Worm (Caenorhabditis elegans): ENCODE measurements around the gene B0416.5.
A peak's percentile ranks its signal among the peaks of the same experiment; 100 is the strongest.

Gene B0416.5

DNA sequence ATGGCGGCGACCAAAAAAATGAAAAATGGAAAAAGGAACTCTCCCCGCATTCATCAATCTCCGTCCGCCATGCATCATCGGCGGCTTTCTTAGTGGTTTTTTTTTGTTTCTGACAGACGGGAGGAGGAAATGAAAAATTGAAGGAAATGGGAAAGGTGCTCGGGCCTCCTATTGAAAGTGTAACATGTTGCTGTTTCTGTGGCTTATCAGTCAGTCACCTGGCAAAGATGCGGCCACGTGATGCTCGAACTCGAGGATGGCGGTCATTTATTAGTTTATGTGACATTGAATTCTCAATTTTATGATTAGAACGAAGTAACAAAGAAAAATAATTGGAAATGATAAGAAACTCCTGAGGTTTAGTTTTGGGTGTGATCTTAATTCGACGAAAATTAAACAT, 6.0 kb downstream of the B0416.5 start (continued):
- TF ChIP-seq K11D2.4 (GFP tag; IDR thresholded peaks at IDR 0.05) (peak; percentile 54; the same call in 1 of the 2 replicates), let-607 (tag; optimal IDR thresholded peaks at IDR 0.05) (peak in 1 of 2 experiments; percentile 32), Y53G8AR.9 (GFP tag; conservative IDR thresholded peaks at IDR 0.05) (0 out of 2 replicates have a peak, but pooled peaks have one; percentile 29), K12H6.12 (tag; optimal IDR thresholded peaks at IDR 0.05) (no peak), dox-1 (GFP tag; IDR thresholded peaks at IDR 0.05) (peak; percentile 40; the same call in 1 of the 2 replicates), cebp-2 (GFP tag; IDR thresholded peaks at IDR 0.05) (no peak)

ce11 chrX:9264231-9264630, 6.4 kb downstream of the B0416.5 start, which contains the start of gene F18G5.6:
Gene F18G5.6, minus strand, starts transcription at chrX:9264331.
- TF ChIP-seq T07F8.4 (tag; optimal IDR thresholded peaks at IDR 0.05): no peak
- no peak for TF ChIP-seq fkh-3 (tag; optimal IDR thresholded peaks at IDR 0.05)
- no peak for TF ChIP-seq tbp1 (GFP tag; optimal IDR thresholded peaks at IDR 0.05)
- no peak for TF ChIP-seq ceh-100 (GFP tag; IDR thresholded peaks at IDR 0.05)
- no peak for TF ChIP-seq lsy-27 (tag; optimal IDR thresholded peaks at IDR 0.05; ENCODE audit: borderline replicate concordance, insufficient read depth)
- TF ChIP-seq ccch-3 (GFP tag; optimal IDR thresholded peaks at IDR 0.05): no peak
- no peak for TF ChIP-seq hmg-20 (GFP tag; IDR thresholded peaks at IDR 0.05)
- TF ChIP-seq unc-130 (GFP tag; optimal IDR thresholded peaks at IDR 0.05): no peak
- TF ChIP-seq him-1 (tag; optimal IDR thresholded peaks at IDR 0.05): no peak
- TF ChIP-seq K11D2.4 (GFP tag; IDR thresholded peaks at IDR 0.05): no peak
- TF ChIP-seq lin-35 (GFP tag; optimal IDR thresholded peaks at IDR 0.05): no peak
- TF ChIP-seq ama-1 (optimal IDR thresholded peaks at IDR 0.05): no peak
- TF ChIP-seq ama-1 (GFP tag; optimal IDR thresholded peaks at IDR 0.05): no peak
- TF ChIP-seq pbrm-1 (GFP tag; IDR thresholded peaks at IDR 0.05): no peak
- TF ChIP-seq ztf-25 (GFP tag; IDR thresholded peaks at IDR 0.05): no peak
- TF ChIP-seq ztf-18 (tag; optimal IDR thresholded peaks at IDR 0.05): no peak
- no peak for TF ChIP-seq rpc-1 (optimal IDR thresholded peaks at IDR 0.05)
- no peak for TF ChIP-seq rpc-1 (tag; optimal IDR thresholded peaks at IDR 0.05)
- TF ChIP-seq nhr-90 (tag; optimal IDR thresholded peaks at IDR 0.05): no peak
- TF ChIP-seq tbx-9 (tag; optimal IDR thresholded peaks at IDR 0.05; ENCODE audit: borderline replicate concordance): no peak

ce11 chrX:9261626-9262189, 8.9 kb downstream of the B0416.5 start:
- TF ChIP-seq tlf-1 (GFP tag; optimal IDR thresholded peaks at IDR 0.05): peak; percentile 17
- TF ChIP-seq madf-10 (tag; optimal IDR thresholded peaks at IDR 0.05): peak; percentile 0
- TF ChIP-seq mcd-1 (GFP tag; IDR thresholded peaks at IDR 0.05): no peak
- no peak for TF ChIP-seq ekl-4 (GFP tag; IDR thresholded peaks at IDR 0.05)
- no peak for TF ChIP-seq dox-1 (GFP tag; IDR thresholded peaks at IDR 0.05)
- TF ChIP-seq xnd-1 (tag; optimal IDR thresholded peaks at IDR 0.05): no peak
- 0 out of 2 replicates have a peak, but pooled peaks have one; percentile 41 for TF ChIP-seq nfyb-1 (GFP tag; IDR thresholded peaks at IDR 0.05)
- no peak for TF ChIP-seq unc-62 (GFP tag; optimal IDR thresholded peaks at IDR 0.05)
- TF ChIP-seq ztf-22 (GFP tag; optimal IDR thresholded peaks at IDR 0.05): no peak
- TF ChIP-seq B0336.3 (GFP tag; IDR thresholded peaks at IDR 0.05): peak; percentile 54; the same call in 1 of the 2 replicates
- no peak for TF ChIP-seq C06A6.2 (GFP tag; conservative IDR thresholded peaks at IDR 0.05)
- TF ChIP-seq Y53G8AR.9 (GFP tag; conservative IDR thresholded peaks at IDR 0.05): peak; percentile 70; the same call in 1 of the 2 replicates
- TF ChIP-seq Y56A3A.18 (GFP tag; IDR thresholded peaks at IDR 0.05): peak; percentile 63; the same call in 1 of the 2 replicates
